Fruit fly (Drosophila melanogaster) whole organism, embryonic: ENCODE data around the gene Hex-t2.

Source experiments
- Adf1 ChIP-seq: fragments of 200-800 bp; sonication (Bioruptor generic); IDR thresholded peaks from 2 replicates; pipeline ENCODE4 v1.3.6; 2022; ENCODE audit warnings: missing biosample characterization, missing genetic modification characterization
- Atf6 ChIP-seq: fragments of 200-800 bp; sonication (Bioruptor generic); IDR thresholded peaks from 2 replicates; pipeline ENCODE4 v1.3.6; 2022; ENCODE audit warnings: missing biosample characterization, missing genetic modification characterization
- B-H2 ChIP-seq: fragments of 200-800 bp; sonication (Bioruptor generic); optimal IDR thresholded peaks from 2 replicates; lab custom pipeline; 2018; ENCODE audit warnings: missing biosample characterization, mild to moderate bottlenecking, missing genetic modification characterization
- BtbVII ChIP-seq: fragments of 200-800 bp; sonication (Bioruptor generic); optimal IDR thresholded peaks from 3 replicates; lab custom pipeline; 2017; ENCODE audit warnings: missing biosample characterization, mild to moderate bottlenecking, missing genetic modification characterization
- CG10267 ChIP-seq: fragments of 200-800 bp; sonication (Bioruptor generic); optimal IDR thresholded peaks from 2 replicates; lab custom pipeline; 2018; ENCODE audit warnings: missing biosample characterization, mild to moderate bottlenecking, missing genetic modification characterization, moderate library complexity
- CG10366 ChIP-seq: fragments of 200-800 bp; sonication (Bioruptor generic); IDR thresholded peaks from 2 replicates; pipeline ENCODE4 v1.3.6; 2022; ENCODE audit warnings: missing biosample characterization, missing genetic modification characterization
- CG10979 ChIP-seq: fragments of 200-800 bp; sonication (Bioruptor generic); optimal IDR thresholded peaks from 2 replicates; lab custom pipeline; 2018; ENCODE audit warnings: missing biosample characterization, mild to moderate bottlenecking, missing genetic modification characterization, moderate library complexity
- CG11398 ChIP-seq: fragments of 200-800 bp; sonication (Bioruptor generic); optimal IDR thresholded peaks from 2 replicates; lab custom pipeline; 2016; ENCODE audit warnings: missing biosample characterization, missing genetic modification characterization
- CG11504 ChIP-seq: fragments of 200-800 bp; sonication (Bioruptor generic); optimal IDR thresholded peaks from 3 replicates; lab custom pipeline; 2019; ENCODE audit warnings: missing biosample characterization, mild to moderate bottlenecking, missing genetic modification characterization, moderate library complexity
- CG11723 ChIP-seq: fragments of 200-800 bp; sonication (Bioruptor generic); optimal IDR thresholded peaks from 2 replicates; lab custom pipeline; 2017; ENCODE audit warnings: missing biosample characterization, mild to moderate bottlenecking, missing genetic modification characterization
- CG13287 ChIP-seq: fragments of 200-800 bp; sonication (Bioruptor generic); IDR thresholded peaks from 2 replicates; pipeline ENCODE4 v1.3.6; 2022; ENCODE audit warnings: missing biosample characterization, missing genetic modification characterization; ENCODE audit not compliant: partially characterized antibody
- CG16813 ChIP-seq: fragments of 200-800 bp; sonication (Bioruptor generic); IDR thresholded peaks from 3 replicates; pipeline ENCODE4 v1.3.6; 2022; ENCODE audit warnings: missing biosample characterization, missing genetic modification characterization; ENCODE audit not compliant: partially characterized antibody
- CG17385 ChIP-seq: fragments of 200-800 bp; sonication (Bioruptor generic); optimal IDR thresholded peaks from 3 replicates; lab custom pipeline; 2018; ENCODE audit warnings: missing biosample characterization, mild to moderate bottlenecking, missing genetic modification characterization
- CG17568 ChIP-seq: fragments of 200-800 bp; sonication (Bioruptor generic); optimal IDR thresholded peaks from 2 replicates; lab custom pipeline; 2018; ENCODE audit warnings: missing biosample characterization, mild to moderate bottlenecking, missing genetic modification characterization, moderate library complexity
- CG18619 ChIP-seq: fragments of 200-800 bp; sonication (Bioruptor generic); optimal IDR thresholded peaks from 3 replicates; lab custom pipeline; 2017; ENCODE audit warnings: missing biosample characterization, mild to moderate bottlenecking, missing genetic modification characterization
- CG32532 ChIP-seq: fragments of 200-800 bp; sonication (Bioruptor generic); IDR thresholded peaks from 2 replicates; pipeline ENCODE4 v1.3.6; 2022; ENCODE audit warnings: missing biosample characterization, missing genetic modification characterization
- CG4328 ChIP-seq: fragments of 200-800 bp; sonication (Bioruptor generic); optimal IDR thresholded peaks from 3 replicates; lab custom pipeline; 2017; ENCODE audit warnings: missing biosample characterization, missing genetic modification reagents, missing genetic modification characterization
- CG4424 ChIP-seq: fragments of 200-800 bp; sonication (Bioruptor generic); optimal IDR thresholded peaks from 3 replicates; lab custom pipeline; 2016; ENCODE audit warnings: missing biosample characterization, missing genetic modification characterization
- CG6683 ChIP-seq: fragments of 200-800 bp; sonication (Bioruptor generic); optimal IDR thresholded peaks from 2 replicates; lab custom pipeline; 2017; ENCODE audit warnings: missing biosample characterization, mild to moderate bottlenecking, missing genetic modification characterization, missing genetic modification reagents
- CG9437 ChIP-seq: fragments of 200-800 bp; sonication (Bioruptor generic); optimal IDR thresholded peaks from 2 replicates; lab custom pipeline; 2018; ENCODE audit warnings: missing biosample characterization, mild to moderate bottlenecking, missing genetic modification characterization
- Chrac-16 ChIP-seq: fragments of 200-800 bp; sonication (Bioruptor generic); optimal IDR thresholded peaks from 3 replicates; lab custom pipeline; 2016; ENCODE audit warnings: missing biosample characterization, missing genetic modification characterization
- Dfd ChIP-seq, 2 experiments: fragments of >200 bp; optimal IDR thresholded peaks; 2 replicates each; lab custom pipeline; 2017; ENCODE audit warnings: missing biosample characterization in 2 of 2, missing genetic modification characterization in 2 of 2
- Ets97D ChIP-seq: fragments of 200-800 bp; sonication (Bioruptor generic); optimal IDR thresholded peaks from 3 replicates; lab custom pipeline; 2016; ENCODE audit warnings: missing biosample characterization, missing genetic modification characterization
- H15 ChIP-seq: fragments of 200-800 bp; sonication (Bioruptor generic); IDR thresholded peaks from 3 replicates; pipeline ENCODE4 v1.3.6; 2022; ENCODE audit warnings: missing biosample characterization, missing genetic modification characterization
- HLH3B ChIP-seq: fragments of 200-800 bp; sonication (Bioruptor generic); IDR thresholded peaks from 2 replicates; pipeline ENCODE4 v1.3.6; 2022; ENCODE audit warnings: missing biosample characterization, missing genetic modification characterization
- Hand ChIP-seq: fragments of 200-800 bp; sonication (Bioruptor generic); optimal IDR thresholded peaks from 2 replicates; lab custom pipeline; 2017; ENCODE audit warnings: mild to moderate bottlenecking, missing biosample characterization, missing genetic modification reagents, missing genetic modification characterization
- Lhr ChIP-seq: fragments of 200-800 bp; sonication (Bioruptor generic); optimal IDR thresholded peaks from 3 replicates; lab custom pipeline; 2017; ENCODE audit warnings: mild to moderate bottlenecking, missing biosample characterization, missing genetic modification reagents, missing genetic modification characterization
- Max ChIP-seq: fragments of 200-800 bp; sonication (Bioruptor generic); optimal IDR thresholded peaks from 2 replicates; lab custom pipeline; 2016; ENCODE audit warnings: missing biosample characterization, mild to moderate bottlenecking, missing genetic modification characterization
- Meics ChIP-seq: fragments of 200-800 bp; sonication (Bioruptor generic); optimal IDR thresholded peaks from 2 replicates; lab custom pipeline; 2017; ENCODE audit warnings: missing biosample characterization, mild to moderate bottlenecking, missing genetic modification characterization
- Taf1 ChIP-seq: fragments of 200-800 bp; sonication (Bioruptor generic); IDR thresholded peaks from 2 replicates; pipeline ENCODE4 v1.3.6; 2022; ENCODE audit warnings: missing biosample characterization, missing genetic modification characterization
- Tbp ChIP-seq: fragments of >200 bp; optimal IDR thresholded peaks from 2 replicates; lab custom pipeline; 2018; ENCODE audit warnings: missing biosample characterization, missing genetic modification characterization
- Usf ChIP-seq: fragments of 200-800 bp; sonication (Bioruptor generic); optimal IDR thresholded peaks from 2 replicates; lab custom pipeline; 2017; ENCODE audit warnings: missing genotype, missing biosample characterization, missing genetic modification characterization
- bowl ChIP-seq: fragments of 200-800 bp; sonication (Bioruptor generic); IDR thresholded peaks from 2 replicates; pipeline ENCODE4 v1.3.6; 2022; ENCODE audit warnings: missing biosample characterization, missing genetic modification characterization
- cato ChIP-seq: fragments of 200-800 bp; sonication (Bioruptor generic); optimal IDR thresholded peaks from 2 replicates; lab custom pipeline; 2016; ENCODE audit warnings: missing biosample characterization, missing genetic modification characterization, borderline replicate concordance
- chif ChIP-seq, 2 experiments: fragments of 200-800 bp; sonication (Bioruptor generic); optimal IDR thresholded peaks; 3 replicates each; lab custom pipeline; 2016; ENCODE audit warnings: missing biosample characterization in 2 of 2, missing genetic modification characterization in 2 of 2
- corto ChIP-seq: fragments of 200-800 bp; sonication (Bioruptor generic); optimal IDR thresholded peaks from 2 replicates; lab custom pipeline; 2016; ENCODE audit warnings: missing biosample characterization, mild to moderate bottlenecking, missing genetic modification characterization, moderate library complexity
- dmrt11E ChIP-seq: fragments of 200-800 bp; sonication (Bioruptor generic); optimal IDR thresholded peaks from 3 replicates; lab custom pipeline; 2018; ENCODE audit warnings: missing biosample characterization, mild to moderate bottlenecking, missing genetic modification characterization, moderate library complexity
- dpn ChIP-seq, 2 experiments: fragments of 200-800 bp; sonication (Bioruptor generic); optimal IDR thresholded peaks; 3 replicates each; lab custom pipeline; 2016; ENCODE audit warnings: missing biosample characterization in 2 of 2, missing genetic modification characterization in 2 of 2
- fd96Cb ChIP-seq: fragments of 200-800 bp; sonication (Bioruptor generic); optimal IDR thresholded peaks from 2 replicates; lab custom pipeline; 2018; ENCODE audit warnings: missing biosample characterization, mild to moderate bottlenecking, missing genetic modification characterization, moderate library complexity
- gt ChIP-seq: fragments of 200-800 bp; sonication (Bioruptor generic); IDR thresholded peaks from 2 replicates; pipeline ENCODE4 v1.3.6; 2022; ENCODE audit warnings: missing biosample characterization, missing genetic modification characterization
- hkb ChIP-seq, 2 experiments: fragments of 200-800 bp in 1 of 2; fragments of >200 bp in 1 of 2; sonication (Bioruptor generic) in 1 of 2; IDR thresholded peaks in 1 of 2; optimal IDR thresholded peaks in 1 of 2; 2 replicates each; pipeline versions ENCODE4 v1.3.6 to Lab custom; 2017 to 2022; ENCODE audit warnings: missing biosample characterization in 1 of 2, missing genetic modification characterization in 1 of 2
- insv ChIP-seq, 2 experiments: fragments of 200-800 bp; sonication (Bioruptor generic); optimal IDR thresholded peaks; 3 replicates each; lab custom pipeline; 2016 to 2018; ENCODE audit warnings: missing biosample characterization in 2 of 2, missing genetic modification characterization in 2 of 2
- jing ChIP-seq: fragments of 200-800 bp; sonication (Bioruptor generic); optimal IDR thresholded peaks from 2 replicates; lab custom pipeline; 2018; ENCODE audit warnings: missing biosample characterization, mild to moderate bottlenecking, missing genetic modification characterization
- kay ChIP-seq: fragments of 200-800 bp; sonication (Bioruptor generic); optimal IDR thresholded peaks from 2 replicates; lab custom pipeline; 2016; ENCODE audit warnings: missing biosample characterization, missing genetic modification characterization
- nmo ChIP-seq: fragments of 200-800 bp; sonication (Bioruptor generic); optimal IDR thresholded peaks from 2 replicates; lab custom pipeline; 2018; ENCODE audit warnings: missing biosample characterization, mild to moderate bottlenecking, missing genetic modification characterization, moderate library complexity
- org-1 ChIP-seq: fragments of 200-800 bp; sonication (Bioruptor generic); optimal IDR thresholded peaks from 2 replicates; lab custom pipeline; 2017; ENCODE audit warnings: missing biosample characterization, missing genetic modification characterization
- salm ChIP-seq: fragments of 200-800 bp; sonication (Bioruptor generic); optimal IDR thresholded peaks from 2 replicates; lab custom pipeline; 2018; ENCODE audit warnings: missing biosample characterization, mild to moderate bottlenecking, missing genetic modification characterization
- sob ChIP-seq: fragments of 200-800 bp; sonication (Bioruptor generic); IDR thresholded peaks from 2 replicates; pipeline ENCODE4 v1.3.6; 2022; ENCODE audit warnings: missing biosample characterization, missing genetic modification characterization
- twi ChIP-seq: fragments of 200-800 bp; optimal IDR thresholded peaks from 2 replicates; lab custom pipeline; 2019; ENCODE audit warnings: missing biosample characterization, mild to moderate bottlenecking, missing genetic modification characterization, moderate library complexity
- wor ChIP-seq: fragments of 200-800 bp; sonication (Bioruptor generic); IDR thresholded peaks from 2 replicates; pipeline ENCODE4 v1.3.6; 2022; ENCODE audit warnings: missing biosample characterization, missing genetic modification characterization
- zen2 ChIP-seq: fragments of 200-800 bp; sonication (Bioruptor generic); IDR thresholded peaks from 3 replicates; pipeline ENCODE4 v1.3.6; 2022; ENCODE audit warnings: missing biosample characterization, missing genetic modification characterization; ENCODE audit not compliant: partially characterized antibody

The Hex-t2 gene

DNA sequence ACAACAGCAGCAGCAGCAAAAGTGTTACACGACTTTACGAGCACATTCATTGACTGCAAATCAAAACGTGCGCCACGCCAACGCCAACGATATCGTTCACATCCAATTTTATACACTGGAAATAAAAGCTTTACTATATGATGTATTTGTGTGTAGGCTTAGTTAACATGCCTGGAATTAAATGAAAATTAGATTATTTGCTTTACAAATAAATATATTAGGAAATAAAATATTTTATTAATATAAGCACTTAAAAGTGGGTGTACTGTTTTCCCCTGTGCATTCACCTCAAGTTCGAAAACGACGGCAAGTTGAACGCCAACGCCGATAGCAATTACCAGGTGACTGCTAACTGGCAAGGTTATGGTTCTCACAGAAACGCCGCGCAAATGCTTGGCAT is 40.7 kb upstream of the Hex-t2 start (continued):
- TF ChIP-seq CG13287 (GFP tag; lab: Robert Waterston, UW) (no peak), B-H2 (GFP tag; lab: Kevin White, UChicago) (no peak), cato (GFP tag; lab: Kevin White, UChicago) (no peak), salm (no peak), Adf1 (GFP tag; lab: Robert Waterston, UW) (no peak), chif (GFP tag; optimal IDR thresholded peaks at IDR 0.05; lab: Kevin White, UChicago) (no peak), Usf (GFP tag; lab: Kevin White, UChicago) (no peak), CG11723 (no peak), H15 (0 out of 3 replicates have a peak, but pooled peaks have one; percentile 43), kay (GFP tag; lab: Kevin White, UChicago) (no peak), CG4328 (no peak), Lhr (GFP tag; lab: Kevin White, UChicago) (no peak), wor (GFP tag; lab: Robert Waterston, UW) (no peak), twi (no peak), nmo (GFP tag; lab: Kevin White, UChicago) (peak; percentile 26), hkb (optimal IDR thresholded peaks at IDR 0.05; lab: Kevin White, UChicago) (no peak), hkb (GFP tag; IDR thresholded peaks at IDR 0.05; lab: Robert Waterston, UW) (no peak), dpn (GFP tag; optimal IDR thresholded peaks at IDR 0.05; lab: Kevin White, UChicago) (no peak), CG16813 (GFP tag; lab: Robert Waterston, UW) (no peak), CG10979 (no peak), BtbVII (GFP tag; lab: Kevin White, UChicago) (no peak), CG11398 (no peak), CG18619 (GFP tag; lab: Kevin White, UChicago) (no peak), Tbp (no peak), fd96Cb (tag; lab: Kevin White, UChicago) (peak; percentile 15), Hand (no peak), bowl (GFP tag; lab: Robert Waterston, UW) (no peak), CG6683 (GFP tag; lab: Kevin White, UChicago) (no peak), Taf1 (GFP tag; lab: Robert Waterston, UW) (no peak), CG9437 (no peak), insv (GFP tag; optimal IDR thresholded peaks at IDR 0.05; lab: Kevin White, UChicago) (no peak), CG17385 (GFP tag; lab: Kevin White, UChicago) (no peak), HLH3B (GFP tag; lab: Robert Waterston, UW) (peak; percentile 61; the same call in 1 of the 2 replicates), Meics (GFP tag; lab: Kevin White, UChicago) (peak; percentile 21), jing (GFP tag; lab: Kevin White, UChicago) (no peak), CG32532 (GFP tag; lab: Robert Waterston, UW) (no peak), zen2 (no peak), sob (GFP tag; lab: Robert Waterston, UW) (peak; percentile 29; the same call in 1 of the 2 replicates), Atf6 (GFP tag; lab: Robert Waterston, UW) (no peak), CG4424 (GFP tag; lab: Kevin White, UChicago) (no peak), CG17568 (GFP tag; lab: Kevin White, UChicago) (no peak), Dfd (GFP tag; optimal IDR thresholded peaks at IDR 0.05; lab: Kevin White, UChicago) (no peak), Ets97D (GFP tag; lab: Kevin White, UChicago) (no peak), CG11504 (tag; lab: Kevin White, UChicago) (peak; percentile 62), corto (GFP tag; lab: Kevin White, UChicago) (no peak), dmrt11E (tag; lab: Kevin White, UChicago) (no peak), Chrac-16 (GFP tag; lab: Kevin White, UChicago) (no peak), CG10267 (no peak), Max (GFP tag; lab: Kevin White, UChicago) (no peak), gt (GFP tag; lab: Robert Waterston, UW) (no peak), CG10366 (GFP tag; lab: Robert Waterston, UW) (no peak), org-1 (GFP tag; lab: Kevin White, UChicago) (no peak)
